Worm (Caenorhabditis elegans): ENCODE data around the gene mtrr-1.

DNA sequence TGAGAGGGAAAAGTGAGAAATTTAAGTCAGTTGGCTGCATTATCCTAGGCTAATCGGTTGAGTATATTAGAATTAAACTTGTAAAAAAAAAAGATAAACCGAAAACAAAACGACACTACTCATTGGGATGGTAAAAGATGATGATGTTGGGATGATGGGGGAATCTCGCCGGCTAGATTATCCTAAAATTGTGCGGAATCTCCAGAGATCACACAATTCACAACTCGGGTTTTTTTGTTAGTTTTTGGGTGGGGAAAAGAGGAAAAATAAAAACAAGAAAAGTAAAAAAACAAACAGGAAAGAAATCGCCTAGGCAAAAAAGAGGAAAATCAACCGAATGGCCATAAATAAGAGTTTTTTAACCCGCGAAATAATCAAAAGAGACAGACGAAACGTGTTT lies 10.6 kb upstream of the mtrr-1 start:
- no peak for TF ChIP-seq him-1 (tag; optimal IDR thresholded peaks at IDR 0.05)
- no peak for TF ChIP-seq dao-5 (tag; optimal IDR thresholded peaks at IDR 0.05)
- no peak for TF ChIP-seq W03F9.2 (tag; optimal IDR thresholded peaks at IDR 0.05)

Measured in whole organism, L4/young adult.